Worm (Caenorhabditis elegans) whole organism, L4 larva: ENCODE measurements around the gene B0546.3.

Experiments used
- F26F4.8 ChIP-seq: fragments of 200-800 bp; sonication (Bioruptor generic); conservative IDR thresholded peaks from 2 replicates; pipeline ENCODE4 v1.3.6; 2022; ENCODE audit warnings: missing genetic modification characterization, missing compliant biosample characterization
- F49E8.2 ChIP-seq: sonication (generic microtip); optimal IDR thresholded peaks from 2 replicates; lab custom pipeline; 2016; ENCODE audit warnings: missing compliant biosample characterization, mild to moderate bottlenecking, missing genetic modification characterization, borderline replicate concordance
- T20F7.1 ChIP-seq: fragments of 200-800 bp; sonication (Bioruptor generic); optimal IDR thresholded peaks from 2 replicates; lab custom pipeline; 2018; ENCODE audit warnings: mild to moderate bottlenecking, missing genetic modification characterization, missing compliant biosample characterization
- T26A8.4 ChIP-seq: fragments of 200-800 bp; sonication (Bioruptor generic); IDR thresholded peaks from 2 replicates; pipeline ENCODE4 v1.3.6; 2022; ENCODE audit warnings: missing genetic modification characterization, missing compliant biosample characterization
- Y48G9A.11 ChIP-seq: fragments of 200-800 bp; sonication (Bioruptor generic); IDR thresholded peaks from 2 replicates; pipeline ENCODE4 v1.3.6; 2022; ENCODE audit warnings: missing genetic modification reagents, missing genetic modification characterization, missing compliant biosample characterization
- Y5F2A.4 ChIP-seq: fragments of 200-800 bp; sonication (Bioruptor generic); optimal IDR thresholded peaks from 2 replicates; lab custom pipeline; 2018; ENCODE audit warnings: mild to moderate bottlenecking, missing genetic modification characterization, missing compliant biosample characterization
- ama-1 ChIP-seq: fragments of 150-350 bp; optimal IDR thresholded peaks from 2 replicates; lab custom pipeline; 2014; ENCODE audit warnings: inconsistent platforms, mixed read lengths
- attf-4 ChIP-seq: sonication (generic microtip); optimal IDR thresholded peaks from 3 replicates; lab custom pipeline; 2017; ENCODE audit warnings: missing biosample characterization, missing genetic modification characterization
- ceh-32 ChIP-seq: sonication (generic microtip); optimal IDR thresholded peaks from 2 replicates; lab custom pipeline; 2016; ENCODE audit warnings: mild to moderate bottlenecking, missing genetic modification characterization, missing compliant biosample characterization; ENCODE audit not compliant: poor library complexity
- ceh-62 ChIP-seq: sonication (generic microtip); optimal IDR thresholded peaks from 2 replicates; lab custom pipeline; 2017; ENCODE audit warnings: missing biosample characterization, missing genetic modification characterization
- ctbp-1 ChIP-seq: fragments of 200-800 bp; sonication (Bioruptor generic); IDR thresholded peaks from 2 replicates; pipeline ENCODE4 v1.3.6; 2022; ENCODE audit warnings: missing genetic modification reagents, missing genetic modification characterization, missing compliant biosample characterization
- daf-16 ChIP-seq, 3 experiments: sonication (generic microtip); optimal IDR thresholded peaks; 2 replicates each; lab custom pipeline; 2016 to 2017; ENCODE audit warnings: missing genetic modification characterization in 3 of 3, missing genetic modification reagents in 3 of 3, mild to moderate bottlenecking in 2 of 3, missing compliant biosample characterization in 2 of 3, missing biosample characterization in 1 of 3, moderate library complexity in 1 of 3
- daf-19 ChIP-seq: fragments of 200-800 bp; sonication (Bioruptor generic); conservative IDR thresholded peaks from 2 replicates; pipeline ENCODE4 v1.3.6; 2022; ENCODE audit warnings: missing genetic modification characterization, missing compliant biosample characterization
- dmd-6 ChIP-seq: fragments of 200-800 bp; sonication (Bioruptor generic); IDR thresholded peaks from 2 replicates; pipeline ENCODE4 v1.3.6; 2022; ENCODE audit warnings: missing genetic modification reagents, missing genetic modification characterization, missing compliant biosample characterization
- dve-1 ChIP-seq: sonication (generic microtip); optimal IDR thresholded peaks from 2 replicates; lab custom pipeline; 2017; ENCODE audit warnings: antibody characterized with exemption, mild to moderate bottlenecking, missing genetic modification characterization, missing compliant biosample characterization; ENCODE audit not compliant: insufficient read depth
- egl-43 ChIP-seq: fragments of 200-800 bp; sonication (Bioruptor generic); IDR thresholded peaks from 2 replicates; pipeline ENCODE4 v1.3.6; 2022; ENCODE audit warnings: missing genetic modification reagents, missing genetic modification characterization, missing compliant biosample characterization
- jun-1 ChIP-seq: fragments of 150-350 bp; optimal IDR thresholded peaks from 2 replicates; lab custom pipeline; 2014; ENCODE audit warnings: missing biosample characterization, missing genetic modification reagents, missing genetic modification characterization
- lin-1 ChIP-seq: fragments of 200-800 bp; sonication (Bioruptor generic); IDR thresholded peaks from 2 replicates; pipeline ENCODE4 v1.3.6; 2022; ENCODE audit warnings: missing genetic modification reagents, missing genetic modification characterization, missing compliant biosample characterization
- lin-13 ChIP-seq: fragments of 150-350 bp; optimal IDR thresholded peaks from 2 replicates; lab custom pipeline; 2014; ENCODE audit warnings: missing biosample characterization, missing genetic modification reagents, missing genetic modification characterization
- lin-15B ChIP-seq: fragments of 150-350 bp; sonication (generic microtip); optimal IDR thresholded peaks from 3 replicates; lab custom pipeline; 2014; ENCODE audit warnings: missing biosample characterization, missing genetic modification characterization
- lin-38 ChIP-seq: fragments of 200-800 bp; sonication (Bioruptor generic); IDR thresholded peaks from 2 replicates; pipeline ENCODE4 v1.3.6; 2022; ENCODE audit warnings: missing genetic modification reagents, missing genetic modification characterization, missing compliant biosample characterization
- lin-39 ChIP-seq: fragments of 150-350 bp; optimal IDR thresholded peaks from 2 replicates; lab custom pipeline; 2014; ENCODE audit warnings: missing biosample characterization, missing genetic modification reagents, missing genetic modification characterization
- lsy-2 ChIP-seq, 2 experiments: fragments of 150-350 bp in 1 of 2; sonication (generic microtip) in 1 of 2; optimal IDR thresholded peaks; 2 replicates each; lab custom pipeline; 2014 to 2017; ENCODE audit warnings: missing biosample characterization in 2 of 2, missing genetic modification characterization in 2 of 2
- madf-5 ChIP-seq, 2 experiments: fragments of 200-800 bp; sonication (Bioruptor generic); IDR thresholded peaks; 2 replicates each; pipeline ENCODE4 v1.3.6; 2022; ENCODE audit warnings: missing compliant biosample characterization in 2 of 2, missing genetic modification characterization in 2 of 2
- mxl-2 ChIP-seq: fragments of 200-800 bp; sonication (Bioruptor generic); conservative IDR thresholded peaks from 2 replicates; pipeline ENCODE4 v1.3.6; 2022; ENCODE audit warnings: missing genetic modification reagents, missing genetic modification characterization, missing compliant biosample characterization
- mxl-3 ChIP-seq: fragments of 200-800 bp; sonication (Bioruptor generic); optimal IDR thresholded peaks from 2 replicates; lab custom pipeline; 2018; ENCODE audit warnings: mild to moderate bottlenecking, missing genetic modification characterization, missing compliant biosample characterization
- nhr-102 ChIP-seq: sonication (generic microtip); optimal IDR thresholded peaks from 2 replicates; lab custom pipeline; 2016; ENCODE audit warnings: mild to moderate bottlenecking, missing genetic modification characterization, moderate library complexity, missing compliant biosample characterization
- nhr-11 ChIP-seq: fragments of 150-350 bp; optimal IDR thresholded peaks from 2 replicates; lab custom pipeline; 2014; ENCODE audit warnings: missing biosample characterization, missing genetic modification characterization
- nhr-111 ChIP-seq: fragments of 200-800 bp; sonication (Bioruptor generic); optimal IDR thresholded peaks from 2 replicates; lab custom pipeline; 2018; ENCODE audit warnings: mild to moderate bottlenecking, missing genetic modification characterization, missing compliant biosample characterization
- nhr-25 ChIP-seq: sonication (generic microtip); optimal IDR thresholded peaks from 2 replicates; lab custom pipeline; 2017; ENCODE audit warnings: missing genetic modification characterization, mild to moderate bottlenecking, missing compliant biosample characterization, antibody characterized with exemption, moderate library complexity, borderline replicate concordance; ENCODE audit not compliant: insufficient read depth
- nhr-77 ChIP-seq: fragments of 150-350 bp; optimal IDR thresholded peaks from 2 replicates; lab custom pipeline; 2014; ENCODE audit warnings: missing biosample characterization, missing genetic modification characterization
- sdz-12 ChIP-seq: fragments of 200-800 bp; sonication (Bioruptor generic); optimal IDR thresholded peaks from 2 replicates; lab custom pipeline; 2018; ENCODE audit warnings: mild to moderate bottlenecking, missing genetic modification characterization, missing compliant biosample characterization
- snpc-4 ChIP-seq: fragments of 150-350 bp; optimal IDR thresholded peaks from 2 replicates; lab custom pipeline; 2014; ENCODE audit warnings: missing biosample characterization, missing genetic modification characterization
- tag-97 ChIP-seq: fragments of 200-800 bp; sonication (Bioruptor generic); IDR thresholded peaks from 2 replicates; pipeline ENCODE4 v1.3.6; 2022; ENCODE audit warnings: missing genetic modification characterization, missing compliant biosample characterization
- unc-62 ChIP-seq, 3 experiments: fragments of 150-350 bp in 1 of 3; sonication (generic microtip); optimal IDR thresholded peaks in 2 of 3; peaks in 1 of 3; 1 replicate in 1 of 3; 2 replicates in 2 of 3; lab custom pipeline; 2014 to 2017; ENCODE audit warnings: missing biosample characterization in 3 of 3, missing genetic modification characterization in 3 of 3, missing genetic modification reagents in 3 of 3, missing genotype in 1 of 3
- zag-1 ChIP-seq: fragments of 150-350 bp; optimal IDR thresholded peaks from 2 replicates; lab custom pipeline; 2014; ENCODE audit warnings: missing biosample characterization, missing genetic modification characterization
- zfp-3 ChIP-seq: fragments of 200-800 bp; sonication (Bioruptor generic); conservative IDR thresholded peaks from 2 replicates; pipeline ENCODE4 v1.3.6; 2022; ENCODE audit warnings: missing genetic modification reagents, missing genetic modification characterization, missing compliant biosample characterization
- zip-11 ChIP-seq: fragments of 200-800 bp; sonication (Bioruptor generic); IDR thresholded peaks from 2 replicates; pipeline ENCODE4 v1.3.6; 2022; ENCODE audit warnings: missing genetic modification characterization, missing compliant biosample characterization
- zip-2 ChIP-seq: fragments of 150-350 bp; optimal IDR thresholded peaks from 2 replicates; lab custom pipeline; 2014; ENCODE audit warnings: missing biosample characterization, missing genetic modification characterization

The B0546.3 gene

ce11 chrIV:3382338-3382907, at the start of gene B0546.3:
TSS of gene B0546.3 (minus strand) at chrIV:3382841.
- TF ChIP-seq attf-4 (tag; lab: Kevin White, UChicago) (no peak), zip-11 (GFP tag; lab: Robert Waterston, UW) (no peak), madf-5 (GFP tag; IDR thresholded peaks at IDR 0.05; lab: Robert Waterston, UW) (no peak), zfp-3 (GFP tag; lab: Robert Waterston, UW) (0 out of 2 replicates have a peak, but pooled peaks have one; percentile 31), nhr-25 (tag; lab: Kevin White, UChicago) (no peak), nhr-102 (peak; percentile 6), lin-38 (GFP tag; lab: Robert Waterston, UW) (peak; percentile 43), Y48G9A.11 (GFP tag; lab: Robert Waterston, UW) (peak; percentile 22; the same call in 1 of the 2 replicates), sdz-12 (GFP tag; lab: Kevin White, UChicago) (peak; percentile 43), mxl-3 (GFP tag; lab: Kevin White, UChicago) (no peak), Y5F2A.4 (GFP tag; lab: Kevin White, UChicago) (no peak), dve-1 (tag; lab: Kevin White, UChicago) (peak; percentile 27), ceh-62 (tag; lab: Kevin White, UChicago) (no peak), lsy-2 (tag; optimal IDR thresholded peaks at IDR 0.05; lab: Kevin White, UChicago) (peak in 1 of 2 experiments; percentile 18), lin-13 (GFP tag; lab: Kevin White, UChicago) (no peak), snpc-4 (no peak), nhr-111 (GFP tag; lab: Kevin White, UChicago) (no peak), T20F7.1 (GFP tag; lab: Kevin White, UChicago) (peak; percentile 78), daf-19 (GFP tag; lab: Robert Waterston, UW) (no peak), daf-16 (GFP tag; optimal IDR thresholded peaks at IDR 0.05; lab: Kevin White, UChicago) (no peak), daf-16 (tag; optimal IDR thresholded peaks at IDR 0.05; lab: Kevin White, UChicago) (peak; percentile 6), nhr-11 (tag; lab: Kevin White, UChicago) (no peak), F26F4.8 (GFP tag; lab: Robert Waterston, UW) (no peak), ama-1 (lab: Kevin White, UChicago) (peak; percentile 58), T26A8.4 (GFP tag; lab: Robert Waterston, UW) (peak; percentile 60; the same call in 1 of the 2 replicates), nhr-77 (tag; lab: Kevin White, UChicago) (no peak), mxl-2 (no peak), ceh-32 (no peak)

- no peak for TF ChIP-seq dmd-6 (GFP tag; lab: Robert Waterston, UW)
- TF ChIP-seq unc-62 (GFP tag; optimal IDR thresholded peaks at IDR 0.05 in 1 of 2; lab: Kevin White, UChicago), result peak in 1 of 2 experiments; percentile 30
- TF ChIP-seq unc-62 (tag; optimal IDR thresholded peaks at IDR 0.05; lab: Kevin White, UChicago), result no peak
- TF ChIP-seq jun-1 (tag; lab: Kevin White, UChicago), result no peak
- TF ChIP-seq zip-2, result no peak
- TF ChIP-seq zag-1 (tag; lab: Kevin White, UChicago), result no peak
These were observed 45.9 kb upstream of the B0546.3 start, which contains the start of the genes C04C3.9 and srz-60 for ce11 chrIV:3428434-3428950. TSS of gene C04C3.9 (minus strand) at chrIV:3428534. TSS of gene srz-60 (plus strand) at chrIV:3428900.

ce11 chrIV:3422516-3422915, 39.9 kb upstream of the B0546.3 start, which contains the start of gene C04C3.6:
TSS of gene C04C3.6 (minus strand) at chrIV:3422616.
- TF ChIP-seq ctbp-1 (GFP tag; lab: Robert Waterston, UW) (no peak), lin-15B (no peak), lin-1 (GFP tag; lab: Robert Waterston, UW) (no peak), lin-38 (GFP tag; lab: Robert Waterston, UW) (no peak), nhr-77 (tag; lab: Kevin White, UChicago) (no peak), F49E8.2 (tag; lab: Kevin White, UChicago) (no peak), madf-5 (GFP tag; IDR thresholded peaks at IDR 0.05; lab: Robert Waterston, UW) (no peak), egl-43 (GFP tag; lab: Robert Waterston, UW) (no peak), unc-62 (GFP tag; optimal IDR thresholded peaks at IDR 0.05 in 1 of 2; lab: Kevin White, UChicago) (no peak), unc-62 (tag; optimal IDR thresholded peaks at IDR 0.05; lab: Kevin White, UChicago) (no peak), tag-97 (GFP tag; lab: Robert Waterston, UW) (no peak), lin-39 (tag; lab: Kevin White, UChicago) (no peak)
